Fruit fly (Drosophila melanogaster): Measurements from ENCODE around the gene Rrp45.

DNA sequence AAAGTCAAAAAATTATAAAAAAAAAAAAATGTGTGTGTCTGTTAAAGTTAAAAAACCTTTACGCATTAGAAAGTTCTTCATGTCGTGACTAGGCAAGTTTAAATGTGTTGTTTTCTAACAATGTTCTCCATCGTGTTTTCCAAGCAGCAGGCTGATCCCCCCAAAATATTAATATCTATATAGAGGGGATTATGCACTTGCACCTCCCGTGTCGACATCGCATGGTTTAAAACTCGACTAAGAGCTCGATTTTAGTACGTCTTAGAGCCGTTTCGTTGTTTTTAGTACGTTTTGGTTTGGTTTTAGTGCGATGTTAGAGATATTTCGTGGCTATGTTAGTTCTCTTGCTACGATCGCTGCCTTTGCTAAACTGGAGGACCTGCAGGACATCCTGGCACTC, 38.0 kb downstream of the Rrp45 start:
- TF ChIP-seq D1 (tag; optimal IDR thresholded peaks at IDR 0.05) (no peak), CG15710 (tag; optimal IDR thresholded peaks at IDR 0.05) (no peak), gl (tag; optimal IDR thresholded peaks at IDR 0.05) (no peak), CG10348 (GFP tag; IDR thresholded peaks at IDR 0.05) (no peak), Pif1B (GFP tag; optimal IDR thresholded peaks at IDR 0.05) (no peak)

Measured in whole organism, pupa.